Worm (Caenorhabditis elegans) whole organism, L4 larva: Measurements from ENCODE around the gene F15A4.10.

Experiments used
- D1046.2 ChIP-seq: fragments of 200-800 bp; sonication (Bioruptor generic); IDR thresholded peaks from 2 replicates; pipeline ENCODE4 v1.3.6; 2022; ENCODE audit warnings: missing genetic modification characterization, missing compliant biosample characterization
- F26F4.8 ChIP-seq: fragments of 200-800 bp; sonication (Bioruptor generic); conservative IDR thresholded peaks from 2 replicates; pipeline ENCODE4 v1.3.6; 2022; ENCODE audit warnings: missing genetic modification characterization, missing compliant biosample characterization
- Y48G9A.11 ChIP-seq: fragments of 200-800 bp; sonication (Bioruptor generic); IDR thresholded peaks from 2 replicates; pipeline ENCODE4 v1.3.6; 2022; ENCODE audit warnings: missing genetic modification reagents, missing genetic modification characterization, missing compliant biosample characterization
- Y75B8A.6 ChIP-seq: fragments of 200-800 bp; sonication (Bioruptor generic); IDR thresholded peaks from 2 replicates; pipeline ENCODE4 v1.3.6; 2022; ENCODE audit warnings: missing genetic modification reagents, missing genetic modification characterization, missing compliant biosample characterization
- aha-1 ChIP-seq: fragments of 150-350 bp; peaks from one replicate; lab custom pipeline; 2014; ENCODE audit warnings: missing biosample characterization, missing genetic modification characterization
- aly-2 ChIP-seq: sonication (generic microtip); optimal IDR thresholded peaks from 2 replicates; lab custom pipeline; 2018; ENCODE audit warnings: missing biosample characterization, missing genetic modification characterization
- arid-1 ChIP-seq: fragments of 200-800 bp; sonication (Bioruptor generic); conservative IDR thresholded peaks from 2 replicates; pipeline ENCODE4 v1.3.6; 2022; ENCODE audit warnings: missing genetic modification reagents, missing genetic modification characterization, missing compliant biosample characterization
- attf-4 ChIP-seq: sonication (generic microtip); optimal IDR thresholded peaks from 3 replicates; lab custom pipeline; 2017; ENCODE audit warnings: missing biosample characterization, missing genetic modification characterization
- ceh-28 ChIP-seq: fragments of 150-350 bp; optimal IDR thresholded peaks from 2 replicates; lab custom pipeline; 2014; ENCODE audit warnings: missing biosample characterization, missing genetic modification reagents, missing genetic modification characterization
- ceh-44 ChIP-seq: fragments of 200-800 bp; sonication (Bioruptor generic); IDR thresholded peaks from 2 replicates; pipeline ENCODE4 v1.3.6; 2022; ENCODE audit warnings: missing genetic modification reagents, missing genetic modification characterization, missing compliant biosample characterization
- ceh-62 ChIP-seq: sonication (generic microtip); optimal IDR thresholded peaks from 2 replicates; lab custom pipeline; 2017; ENCODE audit warnings: missing biosample characterization, missing genetic modification characterization
- dmd-9 ChIP-seq: fragments of 200-800 bp; sonication (Bioruptor generic); IDR thresholded peaks from 2 replicates; pipeline ENCODE4 v1.3.6; 2022; ENCODE audit warnings: missing genetic modification reagents, missing genetic modification characterization, missing compliant biosample characterization
- dve-1 ChIP-seq: sonication (generic microtip); optimal IDR thresholded peaks from 2 replicates; lab custom pipeline; 2017; ENCODE audit warnings: antibody characterized with exemption, mild to moderate bottlenecking, missing genetic modification characterization, missing compliant biosample characterization; ENCODE audit not compliant: insufficient read depth
- fos-1 ChIP-seq: fragments of 150-350 bp; optimal IDR thresholded peaks from 2 replicates; lab custom pipeline; 2014; ENCODE audit warnings: missing biosample characterization, missing genetic modification characterization
- hif-1 ChIP-seq, 2 experiments: sonication (generic microtip); optimal IDR thresholded peaks; 2 replicates each; lab custom pipeline; 2016 to 2017; ENCODE audit warnings: missing compliant biosample characterization in 2 of 2, missing genetic modification characterization in 2 of 2, missing genetic modification reagents in 2 of 2, missing genotype in 2 of 2, mild to moderate bottlenecking in 1 of 2
- hlh-11 ChIP-seq: fragments of 200-800 bp; sonication (Bioruptor generic); optimal IDR thresholded peaks from 2 replicates; lab custom pipeline; 2018; ENCODE audit warnings: mild to moderate bottlenecking, missing genetic modification characterization, missing compliant biosample characterization
- hmg-1.1 ChIP-seq: fragments of 200-800 bp; sonication (Bioruptor generic); IDR thresholded peaks from 2 replicates; pipeline ENCODE4 v1.3.6; 2022; ENCODE audit warnings: missing genetic modification reagents, missing genetic modification characterization, missing compliant biosample characterization
- lin-13 ChIP-seq: fragments of 150-350 bp; optimal IDR thresholded peaks from 2 replicates; lab custom pipeline; 2014; ENCODE audit warnings: missing biosample characterization, missing genetic modification reagents, missing genetic modification characterization
- lin-15B ChIP-seq: fragments of 150-350 bp; sonication (generic microtip); optimal IDR thresholded peaks from 3 replicates; lab custom pipeline; 2014; ENCODE audit warnings: missing biosample characterization, missing genetic modification characterization
- lin-39 ChIP-seq: fragments of 150-350 bp; optimal IDR thresholded peaks from 2 replicates; lab custom pipeline; 2014; ENCODE audit warnings: missing biosample characterization, missing genetic modification reagents, missing genetic modification characterization
- lir-3 ChIP-seq: sonication (generic microtip); optimal IDR thresholded peaks from 2 replicates; lab custom pipeline; 2016; ENCODE audit warnings: mild to moderate bottlenecking, missing genetic modification characterization, missing compliant biosample characterization
- lsy-2 ChIP-seq, 2 experiments: fragments of 150-350 bp in 1 of 2; sonication (generic microtip) in 1 of 2; optimal IDR thresholded peaks; 2 replicates each; lab custom pipeline; 2014 to 2017; ENCODE audit warnings: missing biosample characterization in 2 of 2, missing genetic modification characterization in 2 of 2
- mes-2 ChIP-seq: sonication (generic microtip); optimal IDR thresholded peaks from 2 replicates; lab custom pipeline; 2016; ENCODE audit warnings: missing genotype, mild to moderate bottlenecking, missing genetic modification characterization, missing compliant biosample characterization; ENCODE audit not compliant: poor library complexity, severe bottlenecking
- nhr-102 ChIP-seq: sonication (generic microtip); optimal IDR thresholded peaks from 2 replicates; lab custom pipeline; 2016; ENCODE audit warnings: mild to moderate bottlenecking, missing genetic modification characterization, moderate library complexity, missing compliant biosample characterization
- nhr-111 ChIP-seq: fragments of 200-800 bp; sonication (Bioruptor generic); optimal IDR thresholded peaks from 2 replicates; lab custom pipeline; 2018; ENCODE audit warnings: mild to moderate bottlenecking, missing genetic modification characterization, missing compliant biosample characterization
- nhr-25 ChIP-seq: sonication (generic microtip); optimal IDR thresholded peaks from 2 replicates; lab custom pipeline; 2017; ENCODE audit warnings: missing genetic modification characterization, mild to moderate bottlenecking, missing compliant biosample characterization, antibody characterized with exemption, moderate library complexity, borderline replicate concordance; ENCODE audit not compliant: insufficient read depth
- nhr-28 ChIP-seq: fragments of 150-350 bp; optimal IDR thresholded peaks from 2 replicates; lab custom pipeline; 2014; ENCODE audit warnings: missing biosample characterization, missing genetic modification characterization
- nhr-41 ChIP-seq: fragments of 200-800 bp; sonication (Bioruptor generic); IDR thresholded peaks from 2 replicates; pipeline ENCODE4 v1.3.6; 2022; ENCODE audit warnings: missing genetic modification reagents, missing genetic modification characterization, missing compliant biosample characterization
- nhr-42 ChIP-seq: fragments of 200-800 bp; sonication (Bioruptor generic); IDR thresholded peaks from 2 replicates; pipeline ENCODE4 v1.3.6; 2022; ENCODE audit warnings: missing genetic modification characterization, missing compliant biosample characterization
- nhr-48 ChIP-seq: sonication (generic microtip); optimal IDR thresholded peaks from 2 replicates; lab custom pipeline; 2016; ENCODE audit warnings: mild to moderate bottlenecking, missing genetic modification characterization, missing compliant biosample characterization
- nhr-6 ChIP-seq: fragments of 150-350 bp; optimal IDR thresholded peaks from 2 replicates; lab custom pipeline; 2014; ENCODE audit warnings: missing biosample characterization, missing genetic modification characterization
- nhr-76 ChIP-seq: fragments of 150-350 bp; optimal IDR thresholded peaks from 2 replicates; lab custom pipeline; 2014; ENCODE audit warnings: missing biosample characterization, missing genetic modification characterization
- php-3 ChIP-seq: fragments of 200-800 bp; sonication (Bioruptor generic); IDR thresholded peaks from 2 replicates; pipeline ENCODE4 v1.3.6; 2022; ENCODE audit warnings: missing genetic modification reagents, missing genetic modification characterization, missing compliant biosample characterization
- pqm-1 ChIP-seq: sonication (generic microtip); optimal IDR thresholded peaks from 2 replicates; lab custom pipeline; 2017; ENCODE audit warnings: missing biosample characterization, missing genetic modification characterization
- saeg-2 ChIP-seq: fragments of 200-800 bp; sonication (Bioruptor generic); IDR thresholded peaks from 2 replicates; pipeline ENCODE4 v1.3.6; 2022; ENCODE audit warnings: missing genetic modification reagents, missing genetic modification characterization, missing compliant biosample characterization
- sdz-12 ChIP-seq: fragments of 200-800 bp; sonication (Bioruptor generic); optimal IDR thresholded peaks from 2 replicates; lab custom pipeline; 2018; ENCODE audit warnings: mild to moderate bottlenecking, missing genetic modification characterization, missing compliant biosample characterization
- skn-1 ChIP-seq: fragments of 150-350 bp; optimal IDR thresholded peaks from 2 replicates; lab custom pipeline; 2014; ENCODE audit warnings: missing biosample characterization, missing genetic modification characterization
- spr-1 ChIP-seq: sonication (generic microtip); optimal IDR thresholded peaks from 2 replicates; lab custom pipeline; 2016; ENCODE audit warnings: mild to moderate bottlenecking, missing genetic modification characterization, missing compliant biosample characterization
- unc-62 ChIP-seq, 3 experiments: fragments of 150-350 bp in 1 of 3; sonication (generic microtip); optimal IDR thresholded peaks in 2 of 3; peaks in 1 of 3; 1 replicate in 1 of 3; 2 replicates in 2 of 3; lab custom pipeline; 2014 to 2017; ENCODE audit warnings: missing biosample characterization in 3 of 3, missing genetic modification characterization in 3 of 3, missing genetic modification reagents in 3 of 3, missing genotype in 1 of 3
- zag-1 ChIP-seq: fragments of 150-350 bp; optimal IDR thresholded peaks from 2 replicates; lab custom pipeline; 2014; ENCODE audit warnings: missing biosample characterization, missing genetic modification characterization
- zip-2 ChIP-seq: fragments of 150-350 bp; optimal IDR thresholded peaks from 2 replicates; lab custom pipeline; 2014; ENCODE audit warnings: missing biosample characterization, missing genetic modification characterization

The F15A4.10 gene

ce11 chrII:12511866-12512265, 26.9 kb upstream of the F15A4.10 start, which contains the start of gene srh-73 (continued):
- TF ChIP-seq nhr-76 (tag; lab: Kevin White, UChicago), result no peak
- TF ChIP-seq, all 104 proteins: peak for 0

- TF ChIP-seq zag-1 (no peak), lin-13 (GFP tag; lab: Kevin White, UChicago) (no peak), nhr-42 (no peak), zip-2 (tag; lab: Kevin White, UChicago) (no peak), aly-2 (tag; lab: Kevin White, UChicago) (no peak), hlh-11 (tag; lab: Kevin White, UChicago) (no peak), ceh-28 (no peak), mes-2 (no peak), arid-1 (no peak), attf-4 (no peak), nhr-6 (no peak), lsy-2 (tag; optimal IDR thresholded peaks at IDR 0.05; lab: Kevin White, UChicago) (no peak), F26F4.8 (GFP tag; lab: Robert Waterston, UW) (no peak), pqm-1 (tag; lab: Kevin White, UChicago) (no peak), D1046.2 (GFP tag; lab: Robert Waterston, UW) (no peak), spr-1 (no peak), lin-15B (tag; lab: Kevin White, UChicago) (no peak), nhr-25 (no peak)
- TF ChIP-seq, all 104 proteins: peak for 0
Measured at ce11 chrII:12508650-12509049, 23.7 kb upstream of the F15A4.10 start, which contains the start of gene srh-67. TSS of gene srh-67 (plus strand) at chrII:12508950.

- no peak for TF ChIP-seq unc-62 (GFP tag; optimal IDR thresholded peaks at IDR 0.05 in 1 of 2; lab: Kevin White, UChicago)
- no peak for TF ChIP-seq unc-62 (tag; optimal IDR thresholded peaks at IDR 0.05; lab: Kevin White, UChicago)
- no peak for TF ChIP-seq nhr-28 (tag; lab: Kevin White, UChicago)
- TF ChIP-seq Y48G9A.11 (GFP tag; lab: Robert Waterston, UW), result no peak
- no peak for TF ChIP-seq nhr-41 (GFP tag; lab: Robert Waterston, UW)
- TF ChIP-seq Y75B8A.6 (GFP tag; lab: Robert Waterston, UW), result no peak
Measured at ce11 chrII:12507038-12507437, 22.1 kb upstream of the F15A4.10 start, which contains the start of gene srh-68. TSS of gene srh-68 (plus strand) at chrII:12507338.

ce11 chrII:12506511-12506910, 21.6 kb upstream of the F15A4.10 start:
- TF ChIP-seq sdz-12 (GFP tag; lab: Kevin White, UChicago) (no peak), aha-1 (tag; lab: Kevin White, UChicago) (peak; percentile 64), dmd-9 (GFP tag; lab: Robert Waterston, UW) (no peak)

- no peak for TF ChIP-seq php-3 (GFP tag; lab: Robert Waterston, UW)
- TF ChIP-seq ceh-44 (GFP tag; lab: Robert Waterston, UW), result no peak
- TF ChIP-seq nhr-111 (GFP tag; lab: Kevin White, UChicago), result no peak
- no peak for TF ChIP-seq pqm-1 (tag; lab: Kevin White, UChicago)
- TF ChIP-seq hmg-1.1 (GFP tag; lab: Robert Waterston, UW), result no peak
- TF ChIP-seq hif-1 (tag; optimal IDR thresholded peaks at IDR 0.05; lab: Kevin White, UChicago), result no peak
- no peak for TF ChIP-seq dve-1 (tag; lab: Kevin White, UChicago)
- TF ChIP-seq aha-1 (tag; lab: Kevin White, UChicago), result no peak
- TF ChIP-seq sdz-12 (GFP tag; lab: Kevin White, UChicago), result no peak
- TF ChIP-seq saeg-2 (GFP tag; lab: Robert Waterston, UW), result no peak
- TF ChIP-seq nhr-48 (tag; lab: Kevin White, UChicago), result no peak
- TF ChIP-seq D1046.2 (GFP tag; lab: Robert Waterston, UW), result no peak
- no peak for TF ChIP-seq nhr-102 (tag; lab: Kevin White, UChicago)
- no peak for TF ChIP-seq fos-1
- TF ChIP-seq lin-39, result no peak
- TF ChIP-seq lir-3 (tag; lab: Kevin White, UChicago), result no peak
- no peak for TF ChIP-seq ceh-62 (tag; lab: Kevin White, UChicago)
- TF ChIP-seq skn-1 (tag; lab: Kevin White, UChicago), result no peak
Measured at ce11 chrII:12502784-12503183, 17.8 kb upstream of the F15A4.10 start, which contains the start of gene ador-1. TSS of gene ador-1 (minus strand) at chrII:12502884.
